Fruit fly (Drosophila melanogaster) whole organism, embryonic: ENCODE measurements around the gene CG32719.

Experiments used
- Adf1 ChIP-seq: fragments of 200-800 bp; sonication (Bioruptor generic); IDR thresholded peaks from 2 replicates; pipeline ENCODE4 v1.3.6; 2022; ENCODE audit warnings: missing biosample characterization, missing genetic modification characterization
- BtbVII ChIP-seq: fragments of 200-800 bp; sonication (Bioruptor generic); optimal IDR thresholded peaks from 3 replicates; lab custom pipeline; 2017; ENCODE audit warnings: missing biosample characterization, mild to moderate bottlenecking, missing genetic modification characterization
- CG11456 ChIP-seq: fragments of 200-800 bp; sonication (Bioruptor generic); IDR thresholded peaks from 3 replicates; pipeline ENCODE4 v1.3.6; 2022; ENCODE audit warnings: missing biosample characterization, missing genetic modification characterization
- CG11560 ChIP-seq: fragments of 200-800 bp; sonication (Bioruptor generic); IDR thresholded peaks from 3 replicates; pipeline ENCODE4 v1.3.6; 2022; ENCODE audit warnings: missing biosample characterization, missing genetic modification characterization
- CG13123 ChIP-seq: fragments of 200-800 bp; sonication (Bioruptor generic); optimal IDR thresholded peaks from 2 replicates; lab custom pipeline; 2016; ENCODE audit warnings: missing biosample characterization, missing genetic modification characterization
- CG13624 ChIP-seq: fragments of 200-800 bp; sonication (Bioruptor generic); optimal IDR thresholded peaks from 2 replicates; lab custom pipeline; 2016; ENCODE audit warnings: missing biosample characterization, missing genetic modification characterization
- CG14667 ChIP-seq: fragments of 200-800 bp; sonication (Bioruptor generic); IDR thresholded peaks from 2 replicates; pipeline ENCODE4 v1.3.6; 2022; ENCODE audit warnings: missing biosample characterization, missing genetic modification characterization
- CG16813 ChIP-seq: fragments of 200-800 bp; sonication (Bioruptor generic); IDR thresholded peaks from 3 replicates; pipeline ENCODE4 v1.3.6; 2022; ENCODE audit warnings: missing biosample characterization, missing genetic modification characterization; ENCODE audit not compliant: partially characterized antibody
- CG17612 ChIP-seq: fragments of 200-800 bp; sonication (Bioruptor generic); IDR thresholded peaks from 2 replicates; pipeline ENCODE4 v1.3.6; 2022; ENCODE audit warnings: missing biosample characterization, missing genetic modification characterization
- CG1792 ChIP-seq: fragments of 200-800 bp; sonication (Bioruptor generic); optimal IDR thresholded peaks from 2 replicates; lab custom pipeline; 2016; ENCODE audit warnings: missing biosample characterization, missing genetic modification characterization
- CG1832 ChIP-seq: fragments of 200-800 bp; sonication (Bioruptor generic); optimal IDR thresholded peaks from 2 replicates; lab custom pipeline; 2017; ENCODE audit warnings: missing biosample characterization, mild to moderate bottlenecking, missing genetic modification characterization, inconsistent platforms
- CG2199 ChIP-seq: fragments of 200-800 bp; sonication (Bioruptor generic); IDR thresholded peaks from 3 replicates; pipeline ENCODE4 v1.3.6; 2022; ENCODE audit warnings: missing biosample characterization, missing genetic modification characterization
- CG31365 ChIP-seq: fragments of 200-800 bp; sonication (Bioruptor generic); optimal IDR thresholded peaks from 2 replicates; lab custom pipeline; 2018; ENCODE audit warnings: missing biosample characterization, mild to moderate bottlenecking, missing genetic modification characterization
- CG3407 ChIP-seq: fragments of 200-800 bp; sonication (Bioruptor generic); optimal IDR thresholded peaks from 2 replicates; lab custom pipeline; 2018; ENCODE audit warnings: missing biosample characterization, mild to moderate bottlenecking, missing genetic modification characterization
- CG4360 ChIP-seq: fragments of 200-800 bp; sonication (Bioruptor generic); IDR thresholded peaks from 2 replicates; pipeline ENCODE4 v1.3.6; 2022; ENCODE audit warnings: missing biosample characterization, missing genetic modification characterization
- CG7271 ChIP-seq: fragments of 200-800 bp; sonication (Bioruptor generic); optimal IDR thresholded peaks from 2 replicates; lab custom pipeline; 2018; ENCODE audit warnings: missing biosample characterization, mild to moderate bottlenecking, missing genetic modification characterization, moderate library complexity
- CG7928 ChIP-seq: fragments of 200-800 bp; sonication (Bioruptor generic); optimal IDR thresholded peaks from 2 replicates; lab custom pipeline; 2017; ENCODE audit warnings: missing biosample characterization, mild to moderate bottlenecking, missing genetic modification characterization
- CG9817 ChIP-seq: fragments of 200-800 bp; sonication (Bioruptor generic); optimal IDR thresholded peaks from 2 replicates; lab custom pipeline; 2018; ENCODE audit warnings: missing biosample characterization, mild to moderate bottlenecking, missing genetic modification characterization, moderate library complexity
- D19A ChIP-seq: fragments of 200-800 bp; optimal IDR thresholded peaks from 3 replicates; lab custom pipeline; 2019; ENCODE audit warnings: missing biosample characterization, mild to moderate bottlenecking, missing genetic modification characterization, moderate library complexity
- Dfd ChIP-seq, 2 experiments: fragments of >200 bp; optimal IDR thresholded peaks; 2 replicates each; lab custom pipeline; 2017; ENCODE audit warnings: missing biosample characterization in 2 of 2, missing genetic modification characterization in 2 of 2
- Doc2 ChIP-seq: fragments of 200-800 bp; sonication (Bioruptor generic); IDR thresholded peaks from 2 replicates; pipeline ENCODE4 v1.3.6; 2022; ENCODE audit warnings: missing biosample characterization, missing genetic modification characterization
- Doc3 ChIP-seq: fragments of 200-800 bp; sonication (Bioruptor generic); IDR thresholded peaks from 3 replicates; pipeline ENCODE4 v1.3.6; 2022; ENCODE audit warnings: missing biosample characterization, missing genetic modification characterization; ENCODE audit not compliant: partially characterized antibody
- Drgx ChIP-seq: fragments of 200-800 bp; sonication (Bioruptor generic); IDR thresholded peaks from 2 replicates; pipeline ENCODE4 v1.3.6; 2022; ENCODE audit warnings: missing biosample characterization, missing genetic modification characterization
- Elba2 ChIP-seq: fragments of 200-800 bp; sonication (Bioruptor generic); optimal IDR thresholded peaks from 3 replicates; lab custom pipeline; 2016; ENCODE audit warnings: missing biosample characterization, missing genetic modification characterization
- Ets65A ChIP-seq: fragments of 200-800 bp; sonication (Bioruptor generic); peaks from one replicate; lab custom pipeline; 2016; ENCODE audit warnings: missing biosample characterization, missing genetic modification characterization
- HHEX ChIP-seq: fragments of 200-800 bp; sonication (Bioruptor generic); optimal IDR thresholded peaks from 3 replicates; lab custom pipeline; 2017; ENCODE audit warnings: missing biosample characterization, mild to moderate bottlenecking, missing genetic modification characterization, missing genetic modification reagents
- Hr39 ChIP-seq: fragments of >200 bp; optimal IDR thresholded peaks from 2 replicates; lab custom pipeline; 2017
- Jarid2 ChIP-seq: fragments of 200-800 bp; sonication (Bioruptor generic); optimal IDR thresholded peaks from 3 replicates; lab custom pipeline; 2017; ENCODE audit warnings: mild to moderate bottlenecking, missing biosample characterization, missing genetic modification reagents, missing genetic modification characterization
- MESR4 ChIP-seq: fragments of 200-800 bp; sonication (Bioruptor generic); optimal IDR thresholded peaks from 2 replicates; lab custom pipeline; 2018; ENCODE audit warnings: missing biosample characterization, mild to moderate bottlenecking, missing genetic modification characterization, moderate library complexity
- Mes4 ChIP-seq: fragments of 200-800 bp; sonication (Bioruptor generic); optimal IDR thresholded peaks from 2 replicates; lab custom pipeline; 2016; ENCODE audit warnings: missing biosample characterization, missing genetic modification characterization
- PHDP ChIP-seq: fragments of 200-800 bp; sonication (Bioruptor generic); optimal IDR thresholded peaks from 3 replicates; lab custom pipeline; 2018; ENCODE audit warnings: missing biosample characterization, mild to moderate bottlenecking, missing genetic modification characterization, moderate library complexity
- Sry-β ChIP-seq: fragments of 200-800 bp; sonication (Bioruptor generic); optimal IDR thresholded peaks from 2 replicates; lab custom pipeline; 2018; ENCODE audit warnings: missing biosample characterization, mild to moderate bottlenecking, missing genetic modification characterization, moderate library complexity
- Trl ChIP-seq, 3 experiments: fragments of >200 bp in 2 of 3; fragments of 200-800 bp in 1 of 3; sonication (Bioruptor generic) in 1 of 3; optimal IDR thresholded peaks; 2 replicates in 1 of 3; 3 replicates in 2 of 3; lab custom pipeline; 2016 to 2017; ENCODE audit warnings: missing biosample characterization in 1 of 3, missing genetic modification characterization in 1 of 3
- al ChIP-seq: fragments of 200-800 bp; sonication (Bioruptor generic); IDR thresholded peaks from 2 replicates; pipeline ENCODE4 v1.3.6; 2022; ENCODE audit warnings: missing biosample characterization, missing genetic modification characterization
- ash1 ChIP-seq: fragments of 200-800 bp; sonication (Bioruptor generic); optimal IDR thresholded peaks from 2 replicates; lab custom pipeline; 2018; ENCODE audit warnings: missing biosample characterization, mild to moderate bottlenecking, missing genetic modification characterization
- bowl ChIP-seq: fragments of 200-800 bp; sonication (Bioruptor generic); IDR thresholded peaks from 2 replicates; pipeline ENCODE4 v1.3.6; 2022; ENCODE audit warnings: missing biosample characterization, missing genetic modification characterization
- btn ChIP-seq: fragments of 200-800 bp; sonication (Bioruptor generic); optimal IDR thresholded peaks from 2 replicates; lab custom pipeline; 2016; ENCODE audit warnings: missing biosample characterization, missing genetic modification characterization
- ci ChIP-seq: fragments of 200-800 bp; sonication (Bioruptor generic); IDR thresholded peaks from 3 replicates; pipeline ENCODE4 v1.3.6; 2022; ENCODE audit warnings: missing biosample characterization, missing genetic modification characterization
- crc ChIP-seq: fragments of 200-800 bp; sonication (Bioruptor generic); optimal IDR thresholded peaks from 2 replicates; lab custom pipeline; 2016; ENCODE audit warnings: missing biosample characterization, missing genetic modification characterization
- dati ChIP-seq: fragments of 200-800 bp; sonication (Bioruptor generic); IDR thresholded peaks from 2 replicates; pipeline ENCODE4 v1.3.6; 2022; ENCODE audit warnings: missing biosample characterization, missing genetic modification characterization
- gem ChIP-seq: fragments of 200-800 bp; sonication (Bioruptor generic); optimal IDR thresholded peaks from 2 replicates; lab custom pipeline; 2019; ENCODE audit warnings: missing biosample characterization, mild to moderate bottlenecking, missing genetic modification characterization, moderate library complexity
- hth ChIP-seq: fragments of >200 bp; optimal IDR thresholded peaks from 2 replicates; lab custom pipeline; 2017; ENCODE audit warnings: inconsistent platforms
- insv ChIP-seq, 2 experiments: fragments of 200-800 bp; sonication (Bioruptor generic); optimal IDR thresholded peaks; 3 replicates each; lab custom pipeline; 2016 to 2018; ENCODE audit warnings: missing biosample characterization in 2 of 2, missing genetic modification characterization in 2 of 2
- inv ChIP-seq: fragments of 200-800 bp; sonication (Bioruptor generic); IDR thresholded peaks from 2 replicates; pipeline ENCODE4 v1.3.6; 2022; ENCODE audit warnings: missing biosample characterization, missing genetic modification characterization; ENCODE audit not compliant: partially characterized antibody
- ranshi ChIP-seq: fragments of 200-800 bp; sonication (Bioruptor generic); IDR thresholded peaks from 2 replicates; pipeline ENCODE4 v1.3.6; 2022; ENCODE audit warnings: missing biosample characterization, missing genetic modification characterization
- sens ChIP-seq: fragments of 200-800 bp; sonication (Bioruptor generic); peaks from one replicate; lab custom pipeline; 2016; ENCODE audit warnings: missing biosample characterization, missing genetic modification characterization
- slou ChIP-seq: fragments of 200-800 bp; sonication (Bioruptor generic); optimal IDR thresholded peaks from 3 replicates; lab custom pipeline; 2016; ENCODE audit warnings: missing biosample characterization, missing genetic modification characterization
- stwl ChIP-seq: fragments of 200-800 bp; sonication (Bioruptor generic); optimal IDR thresholded peaks from 3 replicates; lab custom pipeline; 2018; ENCODE audit warnings: missing biosample characterization, mild to moderate bottlenecking, missing genetic modification characterization, moderate library complexity
- wor ChIP-seq: fragments of 200-800 bp; sonication (Bioruptor generic); IDR thresholded peaks from 2 replicates; pipeline ENCODE4 v1.3.6; 2022; ENCODE audit warnings: missing biosample characterization, missing genetic modification characterization

The CG32719 gene

DNA sequence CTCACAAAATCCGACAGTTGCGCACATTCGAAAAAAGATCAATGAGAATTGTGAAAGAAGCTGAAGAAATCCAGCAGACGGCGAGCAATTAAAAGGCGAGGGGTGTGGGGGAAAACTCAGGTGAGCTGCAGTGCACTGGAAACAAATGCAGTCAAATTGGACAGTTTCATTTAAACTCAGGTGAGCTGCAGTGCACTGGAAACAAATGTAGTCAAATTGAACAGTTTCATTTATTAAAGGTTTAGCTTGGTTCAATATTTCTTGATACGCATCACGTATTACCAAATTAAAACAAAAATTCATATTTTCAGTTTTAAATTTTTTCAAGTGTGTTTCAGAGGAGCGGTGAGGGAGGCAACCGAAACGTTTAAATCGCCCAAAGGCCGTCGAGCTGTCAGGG lies 23.9 kb downstream of the CG32719 start (continued):
- peak; percentile 78 for TF ChIP-seq Ets65A (GFP tag; lab: Kevin White, UChicago)
- no peak for TF ChIP-seq hth (lab: Kevin White, UChicago)
- TF ChIP-seq ci (GFP tag; lab: Robert Waterston, UW) = no peak
- TF ChIP-seq wor (GFP tag; lab: Robert Waterston, UW) = no peak
- no peak for TF ChIP-seq CG13624 (GFP tag; lab: Kevin White, UChicago)
- no peak for TF ChIP-seq dati (GFP tag; lab: Robert Waterston, UW)
- no peak for TF ChIP-seq ash1 (GFP tag; lab: Kevin White, UChicago)
- TF ChIP-seq gem (tag; lab: Kevin White, UChicago) = peak; percentile 6

- TF ChIP-seq BtbVII (no peak), Drgx (GFP tag; lab: Robert Waterston, UW) (peak; percentile 65; the same call in 1 of the 2 replicates), Jarid2 (GFP tag; lab: Kevin White, UChicago) (peak; percentile 1), CG3407 (GFP tag; lab: Kevin White, UChicago) (no peak), Hr39 (lab: Kevin White, UChicago) (no peak), inv (no peak), PHDP (tag; lab: Kevin White, UChicago) (no peak), sens (peak; percentile 38), CG4360 (GFP tag; lab: Robert Waterston, UW) (no peak), Mes4 (GFP tag; lab: Kevin White, UChicago) (no peak), Adf1 (GFP tag; lab: Robert Waterston, UW) (no peak), insv (GFP tag; optimal IDR thresholded peaks at IDR 0.05; lab: Kevin White, UChicago) (peak; percentile 100), al (GFP tag; lab: Robert Waterston, UW) (no peak), Trl (optimal IDR thresholded peaks at IDR 0.05; lab: Kevin White, UChicago) (no peak), Trl (GFP tag; optimal IDR thresholded peaks at IDR 0.05; lab: Kevin White, UChicago) (no peak), crc (GFP tag; lab: Kevin White, UChicago) (no peak), Doc3 (GFP tag; lab: Robert Waterston, UW) (no peak), slou (GFP tag; lab: Kevin White, UChicago) (no peak), CG16813 (GFP tag; lab: Robert Waterston, UW) (no peak), CG9817 (no peak), CG11456 (GFP tag; lab: Robert Waterston, UW) (no peak), CG31365 (tag; lab: Kevin White, UChicago) (peak; percentile 95), Sry-β (no peak), Dfd (GFP tag; optimal IDR thresholded peaks at IDR 0.05; lab: Kevin White, UChicago) (peak in 1 of 2 experiments; percentile 24), bowl (GFP tag; lab: Robert Waterston, UW) (no peak), CG14667 (GFP tag; lab: Robert Waterston, UW) (no peak), CG17612 (GFP tag; lab: Robert Waterston, UW) (no peak), MESR4 (GFP tag; lab: Kevin White, UChicago) (no peak), CG2199 (GFP tag; lab: Robert Waterston, UW) (0 out of 3 replicates have a peak, but pooled peaks have one; percentile 30), Elba2 (GFP tag; lab: Kevin White, UChicago) (peak; percentile 97), Doc2 (GFP tag; lab: Robert Waterston, UW) (no peak), btn (no peak), CG7928 (no peak), D19A (peak; percentile 72), CG1792 (GFP tag; lab: Kevin White, UChicago) (no peak), CG7271 (no peak), CG13123 (GFP tag; lab: Kevin White, UChicago) (no peak), Ets65A (GFP tag; lab: Kevin White, UChicago) (no peak), stwl (tag; lab: Kevin White, UChicago) (peak; percentile 45), CG1832 (no peak), ranshi (GFP tag; lab: Robert Waterston, UW) (no peak), CG11560 (no peak), HHEX (no peak)
Observed at dm6 chrX:7521566-7522332, 26.0 kb downstream of the CG32719 start.
